Fruit fly (Drosophila melanogaster): Measurements from ENCODE around the gene CG34263.

CG34263 gene

DNA sequence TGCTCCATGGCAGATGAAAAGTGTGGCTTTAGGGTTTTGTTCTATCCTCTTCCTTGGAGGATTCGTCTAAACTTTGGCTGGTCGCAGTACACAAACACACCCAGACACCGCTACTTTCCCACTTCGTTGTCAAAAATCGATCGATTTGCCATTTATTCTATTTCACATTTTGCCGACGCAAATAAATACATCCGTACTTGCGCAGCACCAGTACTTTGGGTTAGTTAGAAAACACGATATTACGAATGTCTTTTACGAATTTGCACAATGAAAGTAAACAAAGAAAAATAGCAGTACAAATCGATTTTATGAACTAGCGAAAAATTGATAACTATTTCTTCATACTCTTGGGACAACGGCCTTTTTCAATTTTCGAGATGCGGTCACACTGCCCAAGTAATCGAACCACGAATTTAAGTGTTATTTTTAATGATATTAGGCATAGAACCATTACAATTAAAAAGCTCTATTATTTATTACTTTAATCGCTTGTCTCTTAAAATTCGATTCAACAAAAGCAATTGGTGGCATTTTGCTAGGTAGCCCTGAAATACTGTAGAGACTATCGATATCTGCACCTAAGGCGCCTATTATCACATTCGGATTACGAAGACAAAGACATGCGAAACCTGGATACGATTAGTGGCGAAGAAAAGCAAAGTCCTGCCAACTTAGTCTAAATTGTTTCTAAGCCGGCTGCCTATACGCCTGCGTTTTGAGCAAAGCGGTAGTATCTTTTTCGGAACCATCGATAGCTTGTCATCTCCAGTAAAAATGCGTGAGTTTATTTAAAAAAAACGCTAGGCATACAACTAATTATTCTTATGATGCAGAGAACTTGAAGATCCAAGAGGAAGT lies 7.9 kb downstream of the CG34263 start, which contains the start of the genes DIP2 and wac (continued):
- TF ChIP-seq CG14014 (GFP tag; IDR thresholded peaks at IDR 0.05) (peak; percentile 71), CG15011 (GFP tag; optimal IDR thresholded peaks at IDR 0.05) (no peak), onecut (GFP tag; IDR thresholded peaks at IDR 0.05) (peak; percentile 91), CG12155 (GFP tag; optimal IDR thresholded peaks at IDR 0.05) (peak; percentile 82), ash1 (GFP tag; optimal IDR thresholded peaks at IDR 0.05) (peak; percentile 27), dati (GFP tag; IDR thresholded peaks at IDR 0.05) (no peak), H15 (GFP tag; IDR thresholded peaks at IDR 0.05) (peak; percentile 62; the same call in 1 of the 3 replicates), CG3838 (GFP tag; optimal IDR thresholded peaks at IDR 0.05) (peak; percentile 54), dysf (GFP tag; IDR thresholded peaks at IDR 0.05) (peak; percentile 71), Hand (GFP tag; optimal IDR thresholded peaks at IDR 0.05) (no peak), TFAM (GFP tag; optimal IDR thresholded peaks at IDR 0.05) (no peak), sug (tag; optimal IDR thresholded peaks at IDR 0.05) (peak; percentile 74), wdn (GFP tag; IDR thresholded peaks at IDR 0.05) (peak; percentile 61), hkb (optimal IDR thresholded peaks at IDR 0.05) (no peak), hkb (GFP tag; IDR thresholded peaks at IDR 0.05) (peak; percentile 58; the same call in 1 of the 2 replicates), odd (GFP tag; optimal IDR thresholded peaks at IDR 0.05) (peak; percentile 51), gsb-n (tag; optimal IDR thresholded peaks at IDR 0.05) (no peak), CG12104 (GFP tag; optimal IDR thresholded peaks at IDR 0.05) (peak; percentile 3), CG7928 (GFP tag; optimal IDR thresholded peaks at IDR 0.05) (peak; percentile 95), CG9609 (GFP tag; optimal IDR thresholded peaks at IDR 0.05) (peak; percentile 82), Sry-β (GFP tag; optimal IDR thresholded peaks at IDR 0.05) (peak; percentile 13), Dek (tag; optimal IDR thresholded peaks at IDR 0.05) (no peak), tll (GFP tag; optimal IDR thresholded peaks at IDR 0.05) (no peak), CG6654 (GFP tag; optimal IDR thresholded peaks at IDR 0.05) (no peak), bigmax (GFP tag; optimal IDR thresholded peaks at IDR 0.05) (peak; percentile 66), lola (GFP tag; optimal IDR thresholded peaks at IDR 0.05) (peak in 1 of 3 experiments; percentile 54), H2.0 (GFP tag; IDR thresholded peaks at IDR 0.05) (peak; percentile 59; the same call in 1 of the 2 replicates), CG10321 (GFP tag; IDR thresholded peaks at IDR 0.05) (no peak), CG10654 (GFP tag; optimal IDR thresholded peaks at IDR 0.05) (peak; percentile 79), Lim3 (GFP tag; IDR thresholded peaks at IDR 0.05) (no peak), fd102C (GFP tag; optimal IDR thresholded peaks at IDR 0.05) (peak; percentile 31), CG6175 (GFP tag; IDR thresholded peaks at IDR 0.05) (peak; percentile 50; the same call in 2 of the 3 replicates), unc-4 (GFP tag; IDR thresholded peaks at IDR 0.05; ENCODE audit: partially characterized antibody) (peak; percentile 95), CG18619 (GFP tag; optimal IDR thresholded peaks at IDR 0.05) (no peak), CG10431 (GFP tag; optimal IDR thresholded peaks at IDR 0.05) (peak; percentile 49), Abd-B (GFP tag; optimal IDR thresholded peaks at IDR 0.05) (no peak), CG2116 (GFP tag; optimal IDR thresholded peaks at IDR 0.05) (peak; percentile 94), Blimp-1 (GFP tag; optimal IDR thresholded peaks at IDR 0.05) (no peak), Chrac-16 (GFP tag; optimal IDR thresholded peaks at IDR 0.05) (peak; percentile 85), NFAT (GFP tag; IDR thresholded peaks at IDR 0.05) (peak; percentile 88), bbx (GFP tag; IDR thresholded peaks at IDR 0.05; ENCODE audit: partially characterized antibody) (peak; percentile 90), vfl (GFP tag; optimal IDR thresholded peaks at IDR 0.05) (peak; percentile 82), bcd (GFP tag; optimal IDR thresholded peaks at IDR 0.05) (peak; percentile 82), CG12769 (tag; optimal IDR thresholded peaks at IDR 0.05) (peak; percentile 92), ham (GFP tag; IDR thresholded peaks at IDR 0.05) (peak; percentile 14; the same call in 1 of the 2 replicates), Sox100B (GFP tag; optimal IDR thresholded peaks at IDR 0.05) (no peak), CG8478 (optimal IDR thresholded peaks at IDR 0.05) (no peak), ken (GFP tag; IDR thresholded peaks at IDR 0.05) (peak; percentile 81), CG1647 (GFP tag; optimal IDR thresholded peaks at IDR 0.05) (peak; percentile 83)

Measured in whole organism, embryonic.